Fruit fly (Drosophila melanogaster): ENCODE measurements around the gene ntc.

DNA sequence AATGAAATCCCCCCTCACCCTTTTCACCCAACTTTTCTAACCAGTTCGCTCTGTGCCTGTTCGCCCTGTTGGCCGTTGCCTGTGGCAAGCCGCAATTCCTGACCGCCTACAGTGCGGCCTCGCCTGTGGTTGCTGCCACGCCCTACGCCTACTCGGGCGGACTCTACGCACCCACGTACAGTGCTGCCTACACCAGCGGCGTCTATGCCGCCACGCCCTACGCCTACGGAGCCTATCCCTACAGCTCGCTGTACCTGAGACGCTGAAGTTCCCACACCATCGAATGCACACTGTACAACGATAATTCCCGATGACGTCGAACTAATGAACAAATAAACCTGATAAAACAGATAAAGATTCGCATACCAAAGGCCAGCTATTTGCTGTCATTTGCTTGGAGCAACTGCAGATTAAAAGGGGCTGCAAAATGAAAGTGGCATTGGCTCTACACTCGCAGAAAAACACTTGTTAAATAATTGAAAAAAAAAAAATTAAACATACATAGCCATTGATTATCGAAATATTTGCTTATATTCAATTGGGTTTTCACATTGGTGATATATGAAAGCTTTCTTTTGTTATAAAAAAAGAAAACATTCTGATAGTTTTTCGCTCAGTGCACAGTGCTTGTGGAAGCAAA lies 15.1 kb downstream of the ntc start:
- no peak for TF ChIP-seq cnc (optimal IDR thresholded peaks at IDR 0.05)
- peak; percentile 63 for TF ChIP-seq kay (GFP tag; ENCODE audit: borderline replicate concordance)
- TF ChIP-seq cic (GFP tag; optimal IDR thresholded peaks at IDR 0.05) = no peak
- no peak for TF ChIP-seq Hr96 (GFP tag; optimal IDR thresholded peaks at IDR 0.05)
- no peak for TF ChIP-seq CG33017 (tag; optimal IDR thresholded peaks at IDR 0.05)
- TF ChIP-seq tj (GFP tag; optimal IDR thresholded peaks at IDR 0.05) = no peak
- TF ChIP-seq Clk (GFP tag; optimal IDR thresholded peaks at IDR 0.05) = no peak
- no peak for TF ChIP-seq CG1620 (GFP tag; optimal IDR thresholded peaks at IDR 0.05)
- TF ChIP-seq CG14711 (tag; optimal IDR thresholded peaks at IDR 0.05) = no peak
- TF ChIP-seq CG5204 (GFP tag; optimal IDR thresholded peaks at IDR 0.05) = no peak
- TF ChIP-seq CG7045 (GFP tag; optimal IDR thresholded peaks at IDR 0.05) = no peak
- no peak for TF ChIP-seq Crg-1 (GFP tag; optimal IDR thresholded peaks at IDR 0.05)
- no peak for TF ChIP-seq Mnt (GFP tag; optimal IDR thresholded peaks at IDR 0.05)
